Fruit fly (Drosophila melanogaster): ENCODE measurements around the gene CG43703.

Gene CG43703

DNA sequence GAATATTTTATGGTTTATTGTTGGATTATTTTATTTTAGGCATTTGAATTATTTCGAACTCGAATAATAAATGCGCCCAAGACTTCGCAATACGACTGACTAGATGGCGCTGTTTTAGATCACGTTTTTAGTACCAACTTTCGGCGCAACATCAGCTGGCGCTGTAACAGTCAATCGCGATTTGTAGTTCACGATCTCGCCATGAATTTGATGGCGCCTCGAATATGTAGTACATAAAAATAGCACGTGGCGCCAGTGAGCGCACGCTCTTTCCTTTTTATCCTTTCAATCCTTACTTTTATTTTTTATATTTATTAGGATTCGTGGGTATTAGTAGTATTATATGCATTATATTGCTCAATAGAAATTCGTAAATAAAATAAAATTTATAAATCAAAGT lies 21.0 kb downstream of the CG43703 start (continued):
- peak; percentile 22 for TF ChIP-seq p53 (GFP tag; optimal IDR thresholded peaks at IDR 0.05)
- TF ChIP-seq CG11696 (GFP tag; IDR thresholded peaks at IDR 0.05): peak; percentile 50; the same call in 1 of the 2 replicates
- peak; percentile 82 for TF ChIP-seq CG32772 (GFP tag; IDR thresholded peaks at IDR 0.05)
- TF ChIP-seq Awh (GFP tag; IDR thresholded peaks at IDR 0.05): peak; percentile 86
- TF ChIP-seq chm (GFP tag; IDR thresholded peaks at IDR 0.05): peak; percentile 86
- peak; percentile 59 for TF ChIP-seq CG7786 (GFP tag; optimal IDR thresholded peaks at IDR 0.05)
- peak; percentile 74 to 84 for TF ChIP-seq chif (GFP tag; optimal IDR thresholded peaks at IDR 0.05)
- no peak for TF ChIP-seq Doc3 (GFP tag; IDR thresholded peaks at IDR 0.05; ENCODE audit: partially characterized antibody)
- TF ChIP-seq sqz (GFP tag; optimal IDR thresholded peaks at IDR 0.05): no peak
- TF ChIP-seq Neu2 (GFP tag; optimal IDR thresholded peaks at IDR 0.05; ENCODE audit: borderline replicate concordance): no peak
- TF ChIP-seq CG9817 (tag; optimal IDR thresholded peaks at IDR 0.05): peak; percentile 81
- no peak for TF ChIP-seq dan (GFP tag; IDR thresholded peaks at IDR 0.05)
- 0 out of 2 replicates have a peak, but pooled peaks have one; percentile 17 for TF ChIP-seq CG10321 (GFP tag; IDR thresholded peaks at IDR 0.05)
- TF ChIP-seq Nf-YC (tag; optimal IDR thresholded peaks at IDR 0.05): peak; percentile 37
- no peak for TF ChIP-seq Lim3 (GFP tag; IDR thresholded peaks at IDR 0.05)
- TF ChIP-seq dmrt99B (tag; optimal IDR thresholded peaks at IDR 0.05): peak; percentile 56
- no peak for TF ChIP-seq btn (GFP tag; optimal IDR thresholded peaks at IDR 0.05)
- TF ChIP-seq gem (tag; optimal IDR thresholded peaks at IDR 0.05): peak; percentile 72
- peak; percentile 58 for TF ChIP-seq Xrp1 (GFP tag; IDR thresholded peaks at IDR 0.05)
- peak; percentile 43 for TF ChIP-seq CG12155 (GFP tag; optimal IDR thresholded peaks at IDR 0.05)
- peak; percentile 90 for TF ChIP-seq otp (GFP tag; IDR thresholded peaks at IDR 0.05)
- TF ChIP-seq E2f2 (GFP tag; IDR thresholded peaks at IDR 0.05): peak; percentile 93
- no peak for TF ChIP-seq z (GFP tag; IDR thresholded peaks at IDR 0.05)
- TF ChIP-seq unpg (GFP tag; optimal IDR thresholded peaks at IDR 0.05): peak; percentile 52
- peak; percentile 94 for TF ChIP-seq CG32532 (GFP tag; IDR thresholded peaks at IDR 0.05)
- peak; percentile 94 for TF ChIP-seq Ets65A (GFP tag)
- peak; percentile 46 for TF ChIP-seq twi (tag; optimal IDR thresholded peaks at IDR 0.05)
- TF ChIP-seq gce (GFP tag; IDR thresholded peaks at IDR 0.05): peak; percentile 77
- peak; percentile 69 for TF ChIP-seq CG2712 (tag; optimal IDR thresholded peaks at IDR 0.05)
- no peak for TF ChIP-seq cas (GFP tag; IDR thresholded peaks at IDR 0.05)
- TF ChIP-seq Fer1 (GFP tag; optimal IDR thresholded peaks at IDR 0.05): peak; percentile 16
- TF ChIP-seq zf30C (GFP tag; optimal IDR thresholded peaks at IDR 0.05): no peak
- TF ChIP-seq CG30431 (GFP tag; optimal IDR thresholded peaks at IDR 0.05): peak; percentile 77
- peak; percentile 39 for TF ChIP-seq Six4 (GFP tag; optimal IDR thresholded peaks at IDR 0.05)
- peak; percentile 40 for TF ChIP-seq CG10979 (tag; optimal IDR thresholded peaks at IDR 0.05)
- peak; percentile 58 for TF ChIP-seq CG12659 (GFP tag; optimal IDR thresholded peaks at IDR 0.05)
- peak; percentile 61 for TF ChIP-seq CG3407 (GFP tag; optimal IDR thresholded peaks at IDR 0.05)
- TF ChIP-seq Bgb (GFP tag; IDR thresholded peaks at IDR 0.05; ENCODE audit: partially characterized antibody): no peak; the same call in 1 of the 2 replicates
- TF ChIP-seq ac (GFP tag; optimal IDR thresholded peaks at IDR 0.05): peak; percentile 7
- peak; percentile 80 for TF ChIP-seq tgo (GFP tag; IDR thresholded peaks at IDR 0.05)
- TF ChIP-seq aop (GFP tag; IDR thresholded peaks at IDR 0.05): peak; percentile 44; the same call in 1 of the 2 replicates
- TF ChIP-seq ap (GFP tag; IDR thresholded peaks at IDR 0.05): peak; percentile 68
- TF ChIP-seq croc (GFP tag; conservative IDR thresholded peaks at IDR 0.05): peak; percentile 66; the same call in 2 of the 3 replicates
- peak; percentile 48 for TF ChIP-seq CG12769 (tag; optimal IDR thresholded peaks at IDR 0.05)
- TF ChIP-seq CG10462 (GFP tag; optimal IDR thresholded peaks at IDR 0.05): peak; percentile 56
- TF ChIP-seq Antp (GFP tag; optimal IDR thresholded peaks at IDR 0.05): peak; percentile 70
- peak; percentile 10 for TF ChIP-seq NK7.1 (GFP tag; optimal IDR thresholded peaks at IDR 0.05)
- TF ChIP-seq sisA (GFP tag; IDR thresholded peaks at IDR 0.05): peak; percentile 86
- TF ChIP-seq CG12744 (GFP tag; optimal IDR thresholded peaks at IDR 0.05): peak; percentile 39
- TF ChIP-seq CG6254 (GFP tag; optimal IDR thresholded peaks at IDR 0.05): no peak
- TF ChIP-seq Gsc (GFP tag; IDR thresholded peaks at IDR 0.05): no peak
- peak; percentile 71; the same call in 1 of the 2 replicates for TF ChIP-seq ttk (GFP tag; IDR thresholded peaks at IDR 0.05)

Data from whole organism, embryonic.